Worm (Caenorhabditis elegans) whole organism, young adult: ENCODE results near the gene mthf-1.

Source experiments
- C17E4.6 ChIP-seq: fragments of 200-800 bp; sonication (Bioruptor generic); IDR thresholded peaks from 2 replicates; pipeline ENCODE4 v1.3.6; 2022; ENCODE audit warnings: missing genetic modification reagents, missing genetic modification characterization, missing compliant biosample characterization
- D2030.7 ChIP-seq: fragments of 200-800 bp; sonication (Bioruptor generic); IDR thresholded peaks from 2 replicates; pipeline ENCODE4 v1.3.6; 2022; ENCODE audit warnings: missing genetic modification reagents, missing genetic modification characterization, missing compliant biosample characterization
- F22D6.2 ChIP-seq: sonication (generic microtip); optimal IDR thresholded peaks from 2 replicates; lab custom pipeline; 2016; ENCODE audit warnings: mild to moderate bottlenecking, missing genetic modification characterization, missing compliant biosample characterization
- F33H1.4 ChIP-seq: fragments of 200-800 bp; sonication (Bioruptor generic); IDR thresholded peaks from 2 replicates; pipeline ENCODE4 v1.3.6; 2022; ENCODE audit warnings: missing genetic modification reagents, missing genetic modification characterization, missing compliant biosample characterization
- F39B2.1 ChIP-seq: fragments of 200-800 bp; sonication (Bioruptor generic); IDR thresholded peaks from 2 replicates; pipeline ENCODE4 v1.3.6; 2022; ENCODE audit warnings: missing genetic modification reagents, missing genetic modification characterization, missing compliant biosample characterization
- F49E8.2 ChIP-seq: sonication (generic microtip); optimal IDR thresholded peaks from 3 replicates; lab custom pipeline; 2017; ENCODE audit warnings: missing genetic modification characterization, mild to moderate bottlenecking, missing compliant biosample characterization, antibody characterized with exemption, moderate library complexity; ENCODE audit not compliant: insufficient read depth
- K11D2.4 ChIP-seq: fragments of 200-800 bp; sonication (Bioruptor generic); IDR thresholded peaks from 2 replicates; pipeline ENCODE4 v1.3.6; 2022; ENCODE audit warnings: missing genetic modification reagents, missing genetic modification characterization, missing compliant biosample characterization
- Y56A3A.18 ChIP-seq: fragments of 200-800 bp; sonication (Bioruptor generic); IDR thresholded peaks from 2 replicates; pipeline ENCODE4 v1.3.6; 2022; ENCODE audit warnings: missing genetic modification reagents, missing genetic modification characterization, missing compliant biosample characterization
- Y67H2A.10 ChIP-seq: fragments of 200-800 bp; sonication (Bioruptor generic); conservative IDR thresholded peaks from 2 replicates; pipeline ENCODE4 v1.3.6; 2022; ENCODE audit warnings: missing genetic modification reagents, missing genetic modification characterization, missing compliant biosample characterization
- Y79H2A.3 ChIP-seq: fragments of 200-800 bp; sonication (Bioruptor generic); conservative IDR thresholded peaks from 2 replicates; pipeline ENCODE4 v1.3.6; 2022; ENCODE audit warnings: missing genetic modification reagents, missing genetic modification characterization, missing compliant biosample characterization
- akir-1 ChIP-seq: fragments of 200-800 bp; sonication (Bioruptor generic); optimal IDR thresholded peaks from 2 replicates; lab custom pipeline; 2018; ENCODE audit warnings: mild to moderate bottlenecking, missing genetic modification characterization, moderate library complexity, missing compliant biosample characterization
- ama-1 ChIP-seq, 3 experiments: fragments of 150-350 bp in 1 of 3; sonication (generic microtip) in 2 of 3; optimal IDR thresholded peaks; 2 replicates each; lab custom pipeline; 2014 to 2018; ENCODE audit warnings: missing biosample characterization in 2 of 3, missing genetic modification characterization in 2 of 3, missing genetic modification reagents in 2 of 3
- bed-2 ChIP-seq: fragments of 200-800 bp; sonication (Bioruptor generic); IDR thresholded peaks from 2 replicates; pipeline ENCODE4 v1.3.6; 2022; ENCODE audit warnings: missing genetic modification reagents, missing genetic modification characterization, missing compliant biosample characterization
- ccch-3 ChIP-seq: fragments of 200-800 bp; sonication (Bioruptor generic); optimal IDR thresholded peaks from 2 replicates; lab custom pipeline; 2018; ENCODE audit warnings: mild to moderate bottlenecking, missing genetic modification characterization, missing compliant biosample characterization
- ceh-27 ChIP-seq: fragments of 200-800 bp; sonication (Bioruptor generic); optimal IDR thresholded peaks from 2 replicates; lab custom pipeline; 2018; ENCODE audit warnings: mild to moderate bottlenecking, missing genetic modification characterization, moderate library complexity, missing compliant biosample characterization
- ceh-58 ChIP-seq: fragments of 200-800 bp; sonication (Bioruptor generic); IDR thresholded peaks from 2 replicates; pipeline ENCODE4 v1.3.6; 2022; ENCODE audit warnings: missing genetic modification characterization, missing compliant biosample characterization
- ceh-91 ChIP-seq: fragments of 200-800 bp; sonication (Bioruptor generic); IDR thresholded peaks from 2 replicates; pipeline ENCODE4 v1.3.6; 2022; ENCODE audit warnings: missing genetic modification reagents, missing genetic modification characterization, missing compliant biosample characterization
- dpl-1 ChIP-seq: fragments of 150-350 bp; optimal IDR thresholded peaks from 2 replicates; lab custom pipeline; 2014; ENCODE audit warnings: missing biosample characterization, missing genetic modification reagents, missing genetic modification characterization
- egl-44 ChIP-seq: fragments of 200-800 bp; sonication (Bioruptor generic); IDR thresholded peaks from 2 replicates; pipeline ENCODE4 v1.3.6; 2022; ENCODE audit warnings: missing genetic modification reagents, missing genetic modification characterization, missing compliant biosample characterization
- gei-17 ChIP-seq: fragments of 200-800 bp; sonication (Bioruptor generic); optimal IDR thresholded peaks from 2 replicates; lab custom pipeline; 2018; ENCODE audit warnings: mild to moderate bottlenecking, missing genetic modification characterization, missing compliant biosample characterization
- hlh-26 ChIP-seq: fragments of 200-800 bp; sonication (Bioruptor generic); conservative IDR thresholded peaks from 2 replicates; pipeline ENCODE4 v1.3.6; 2022; ENCODE audit warnings: missing genetic modification reagents, missing genetic modification characterization, missing compliant biosample characterization
- hmg-20 ChIP-seq: fragments of 200-800 bp; sonication (Bioruptor generic); IDR thresholded peaks from 2 replicates; pipeline ENCODE4 v1.3.6; 2022; ENCODE audit warnings: missing genetic modification reagents, missing genetic modification characterization, missing compliant biosample characterization
- let-607 ChIP-seq, 2 experiments: fragments of 200-800 bp in 1 of 2; sonication (Bioruptor generic) in 1 of 2; sonication (generic microtip) in 1 of 2; optimal IDR thresholded peaks; 2 replicates each; lab custom pipeline; 2016 to 2018; ENCODE audit warnings: mild to moderate bottlenecking in 2 of 2, missing compliant biosample characterization in 2 of 2, missing genetic modification characterization in 2 of 2, moderate library complexity in 2 of 2, missing genotype in 1 of 2
- lin-35 ChIP-seq, 3 experiments: fragments of 150-350 bp in 2 of 3; sonication (generic microtip) in 1 of 3; optimal IDR thresholded peaks; 2 replicates each; lab custom pipeline; 2014 to 2018; ENCODE audit warnings: missing biosample characterization in 3 of 3, missing genetic modification characterization in 3 of 3, missing genetic modification reagents in 3 of 3
- lsl-1 ChIP-seq: fragments of 200-800 bp; sonication (Bioruptor generic); optimal IDR thresholded peaks from 2 replicates; lab custom pipeline; 2018; ENCODE audit warnings: mild to moderate bottlenecking, missing genetic modification characterization, moderate library complexity, missing compliant biosample characterization
- madf-3 ChIP-seq: fragments of 200-800 bp; sonication (Bioruptor generic); IDR thresholded peaks from 2 replicates; pipeline ENCODE4 v1.3.6; 2022; ENCODE audit warnings: missing genetic modification reagents, missing genetic modification characterization, missing compliant biosample characterization
- madf-8 ChIP-seq: fragments of 200-800 bp; sonication (Bioruptor generic); conservative IDR thresholded peaks from 2 replicates; pipeline ENCODE4 v1.3.6; 2022; ENCODE audit warnings: missing genetic modification reagents, missing genetic modification characterization, missing compliant biosample characterization
- mcd-1 ChIP-seq: fragments of 200-800 bp; sonication (Bioruptor generic); IDR thresholded peaks from 2 replicates; pipeline ENCODE4 v1.3.6; 2022; ENCODE audit warnings: missing genetic modification reagents, missing genetic modification characterization, missing compliant biosample characterization
- mes-4 ChIP-seq: sonication (generic microtip); optimal IDR thresholded peaks from 2 replicates; lab custom pipeline; 2016; ENCODE audit warnings: missing genotype, missing genetic modification characterization, missing compliant biosample characterization
- mxl-1 ChIP-seq: sonication (generic microtip); optimal IDR thresholded peaks from 2 replicates; lab custom pipeline; 2016; ENCODE audit warnings: missing genetic modification characterization, missing compliant biosample characterization
- nhr-120 ChIP-seq: fragments of 200-800 bp; sonication (Bioruptor generic); IDR thresholded peaks from 2 replicates; pipeline ENCODE4 v1.3.6; 2022; ENCODE audit warnings: missing genetic modification characterization, missing compliant biosample characterization
- nhr-179 ChIP-seq: sonication (generic microtip); optimal IDR thresholded peaks from 2 replicates; lab custom pipeline; 2016; ENCODE audit warnings: mild to moderate bottlenecking, missing genetic modification characterization, missing compliant biosample characterization
- nhr-80 ChIP-seq: sonication (generic microtip); optimal IDR thresholded peaks from 2 replicates; lab custom pipeline; 2016; ENCODE audit warnings: missing genetic modification characterization, missing compliant biosample characterization
- nhr-90 ChIP-seq: sonication (generic microtip); optimal IDR thresholded peaks from 2 replicates; lab custom pipeline; 2016; ENCODE audit warnings: missing genotype, mild to moderate bottlenecking, missing genetic modification characterization, missing compliant biosample characterization
- pbrm-1 ChIP-seq: fragments of 200-800 bp; sonication (Bioruptor generic); IDR thresholded peaks from 2 replicates; pipeline ENCODE4 v1.3.6; 2022; ENCODE audit warnings: missing genetic modification reagents, missing genetic modification characterization, missing compliant biosample characterization
- rec-8 ChIP-seq, 2 experiments: sonication (generic microtip); optimal IDR thresholded peaks; 2 replicates each; lab custom pipeline; 2016; ENCODE audit warnings: mild to moderate bottlenecking in 2 of 2, missing genetic modification characterization in 2 of 2, missing genetic modification reagents in 2 of 2, missing genotype in 2 of 2, missing biosample characterization in 1 of 2, missing compliant biosample characterization in 1 of 2, moderate library complexity in 1 of 2
- sdz-38 ChIP-seq: sonication (generic microtip); optimal IDR thresholded peaks from 2 replicates; lab custom pipeline; 2016; ENCODE audit warnings: missing genotype, missing genetic modification characterization, missing compliant biosample characterization
- snpc-4 ChIP-seq, 5 experiments: fragments of 150-350 bp in 1 of 5; sonication (generic microtip) in 4 of 5; optimal IDR thresholded peaks; 2 replicates each; lab custom pipeline; 2014 to 2018; ENCODE audit warnings: missing genetic modification characterization in 5 of 5, missing biosample characterization in 3 of 5, antibody characterized with exemption in 2 of 5, mild to moderate bottlenecking in 2 of 5, missing compliant biosample characterization in 2 of 5, missing genotype in 2 of 5, moderate library complexity in 2 of 5, missing genetic modification reagents in 1 of 5
- xnd-1 ChIP-seq: sonication (generic microtip); optimal IDR thresholded peaks from 2 replicates; lab custom pipeline; 2016; ENCODE audit warnings: missing genotype, missing genetic modification reagents, missing genetic modification characterization, missing compliant biosample characterization
- ztf-18 ChIP-seq: sonication (generic microtip); optimal IDR thresholded peaks from 2 replicates; lab custom pipeline; 2016; ENCODE audit warnings: missing genotype, mild to moderate bottlenecking, missing genetic modification characterization, missing compliant biosample characterization
- ztf-26 ChIP-seq: sonication (generic microtip); optimal IDR thresholded peaks from 2 replicates; lab custom pipeline; 2017; ENCODE audit warnings: missing genetic modification characterization, missing compliant biosample characterization

Gene mthf-1

DNA sequence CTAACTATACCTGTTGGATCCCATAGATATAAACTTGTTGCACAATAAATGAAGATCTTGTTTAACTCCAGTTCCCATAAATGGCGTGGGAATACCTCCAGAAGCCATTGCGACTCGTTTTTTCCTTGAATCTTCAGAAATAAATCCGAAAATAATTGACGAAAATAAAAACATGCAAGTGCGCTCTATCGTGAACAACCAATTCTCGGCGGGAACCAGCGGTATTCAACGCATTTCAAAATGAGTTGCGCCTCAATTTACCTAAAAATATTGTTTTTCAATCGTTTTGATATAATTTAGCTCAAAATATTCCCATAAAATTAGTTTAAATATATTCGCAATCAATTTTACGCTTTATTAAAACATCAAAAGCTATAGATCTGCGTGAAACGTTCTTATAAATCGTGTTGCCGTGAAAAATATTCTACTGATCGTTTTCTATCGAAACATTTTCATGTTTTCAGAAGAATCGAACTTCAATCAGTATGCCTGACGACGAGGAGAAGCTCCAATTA is 3.5 kb upstream of the mthf-1 start, which contains the start of the genes snpc-1.1 and spdl-1 (continued):
- TF ChIP-seq ama-1 (optimal IDR thresholded peaks at IDR 0.05; lab: Kevin White, UChicago) = no peak
- TF ChIP-seq ama-1 (GFP tag; optimal IDR thresholded peaks at IDR 0.05; lab: Kevin White, UChicago) = no peak
- no peak for TF ChIP-seq bed-2 (GFP tag; lab: Robert Waterston, UW)
- no peak for TF ChIP-seq hlh-26
- TF ChIP-seq F39B2.1 = no peak
- no peak for TF ChIP-seq ccch-3 (GFP tag; lab: Kevin White, UChicago)
- no peak for TF ChIP-seq K11D2.4 (GFP tag; lab: Robert Waterston, UW)
- no peak for TF ChIP-seq F22D6.2 (tag; lab: Kevin White, UChicago)
- TF ChIP-seq madf-8 (GFP tag; lab: Robert Waterston, UW) = 0 out of 2 replicates have a peak, but pooled peaks have one; percentile 41
- no peak for TF ChIP-seq C17E4.6 (GFP tag; lab: Robert Waterston, UW)
- no peak for TF ChIP-seq let-607 (tag; optimal IDR thresholded peaks at IDR 0.05; lab: Kevin White, UChicago)
- TF ChIP-seq rec-8 (tag; optimal IDR thresholded peaks at IDR 0.05; lab: Kevin White, UChicago) = no peak
- TF ChIP-seq D2030.7 (GFP tag; lab: Robert Waterston, UW) = 0 out of 2 replicates have a peak, but pooled peaks have one; percentile 21
- TF ChIP-seq mcd-1 = peak; percentile 79
- no peak for TF ChIP-seq nhr-90
- TF ChIP-seq nhr-120 (GFP tag; lab: Robert Waterston, UW) = no peak
- TF ChIP-seq mes-4 = no peak
- TF ChIP-seq xnd-1 (tag; lab: Kevin White, UChicago) = peak; percentile 2
- 0 out of 2 replicates have a peak, but pooled peaks have one; percentile 30 for TF ChIP-seq ceh-91 (GFP tag; lab: Robert Waterston, UW)
- TF ChIP-seq ceh-58 (GFP tag; lab: Robert Waterston, UW) = no peak
- no peak for TF ChIP-seq sdz-38 (tag; lab: Kevin White, UChicago)
- no peak for TF ChIP-seq madf-3
- TF ChIP-seq Y56A3A.18 = no peak
- TF ChIP-seq nhr-179 = no peak
- no peak for TF ChIP-seq pbrm-1
- TF ChIP-seq akir-1 (GFP tag; lab: Kevin White, UChicago) = no peak
- TF ChIP-seq F33H1.4 (GFP tag; lab: Robert Waterston, UW) = peak; percentile 31; the same call in 1 of the 2 replicates
- TF ChIP-seq dpl-1 (GFP tag; lab: Kevin White, UChicago) = peak; percentile 72
- TF ChIP-seq nhr-80 (tag; lab: Kevin White, UChicago) = no peak
- no peak for TF ChIP-seq gei-17 (GFP tag; lab: Kevin White, UChicago)
- no peak for TF ChIP-seq hmg-20 (GFP tag; lab: Robert Waterston, UW)
- TF ChIP-seq ztf-26 (tag; lab: Kevin White, UChicago) = no peak
- TF ChIP-seq mxl-1 = no peak
- no peak for TF ChIP-seq snpc-4 (GFP tag; optimal IDR thresholded peaks at IDR 0.05; lab: Kevin White, UChicago)
- no peak for TF ChIP-seq snpc-4 (tag; optimal IDR thresholded peaks at IDR 0.05; lab: Kevin White, UChicago)
- no peak for TF ChIP-seq ceh-27
- no peak for TF ChIP-seq F49E8.2
- TF ChIP-seq lin-35 (GFP tag; optimal IDR thresholded peaks at IDR 0.05; lab: Kevin White, UChicago) = peak in 1 of 3 experiments; percentile 53
- TF ChIP-seq Y79H2A.3 (GFP tag; lab: Robert Waterston, UW) = no peak
- peak; percentile 29 for TF ChIP-seq lsl-1 (GFP tag; lab: Kevin White, UChicago)
- TF ChIP-seq ztf-18 (tag; lab: Kevin White, UChicago) = no peak
- TF ChIP-seq Y67H2A.10 (GFP tag; lab: Robert Waterston, UW) = no peak
- TF ChIP-seq egl-44 (GFP tag; lab: Robert Waterston, UW) = no peak
- TF ChIP-seq, all 124 proteins: peak for 15
